Worm (Caenorhabditis elegans) whole organism, midembryonic: ENCODE results near the gene acr-25.

Experiments used
- cog-1 ChIP-seq: sonication (generic microtip); optimal IDR thresholded peaks from 2 replicates; lab custom pipeline; 2016; ENCODE audit warnings: missing genetic modification characterization, missing compliant biosample characterization
- flt-1 ChIP-seq: fragments of 200-800 bp; sonication (Bioruptor generic); IDR thresholded peaks from 2 replicates; pipeline ENCODE4 v1.3.6; 2022; ENCODE audit warnings: missing genetic modification characterization, missing compliant biosample characterization
- klf-2 ChIP-seq: fragments of 200-800 bp; sonication (Bioruptor generic); conservative IDR thresholded peaks from 2 replicates; pipeline ENCODE4 v1.3.6; 2022; ENCODE audit warnings: missing genetic modification reagents, missing genetic modification characterization, missing compliant biosample characterization
- med-1 ChIP-seq: sonication (generic microtip); optimal IDR thresholded peaks from 2 replicates; lab custom pipeline; 2017; ENCODE audit warnings: missing genetic modification characterization, mild to moderate bottlenecking, missing compliant biosample characterization, antibody characterized with exemption, missing genetic modification reagents; ENCODE audit not compliant: insufficient read depth
- ref-1 ChIP-seq: fragments of 200-800 bp; sonication (Bioruptor generic); conservative IDR thresholded peaks from 2 replicates; pipeline ENCODE4 v1.3.6; 2022; ENCODE audit warnings: missing genetic modification reagents, missing genetic modification characterization, missing compliant biosample characterization
- tab-1 ChIP-seq: fragments of 200-800 bp; sonication (Bioruptor generic); IDR thresholded peaks from 2 replicates; pipeline ENCODE4 v1.3.6; 2022; ENCODE audit warnings: missing genetic modification characterization, missing compliant biosample characterization
- ztf-23 ChIP-seq: fragments of 200-800 bp; sonication (Bioruptor generic); IDR thresholded peaks from 2 replicates; pipeline ENCODE4 v1.3.6; 2022; ENCODE audit warnings: missing genetic modification reagents, missing genetic modification characterization, missing compliant biosample characterization
- ztf-29 ChIP-seq: fragments of 200-800 bp; sonication (Bioruptor generic); IDR thresholded peaks from 2 replicates; pipeline ENCODE4 v1.3.6; 2022; ENCODE audit warnings: missing genetic modification reagents, missing genetic modification characterization, missing compliant biosample characterization

ce11 chrIV:6421183-6421635 lies 42.9 kb upstream of the acr-25 start, which contains the start of gene puf-11:
- no peak for TF ChIP-seq flt-1 (GFP tag; lab: Robert Waterston, UW)
- TF ChIP-seq ztf-23 (GFP tag; lab: Robert Waterston, UW) = no peak
- TF ChIP-seq klf-2 (GFP tag; lab: Robert Waterston, UW) = no peak
- no peak for TF ChIP-seq cog-1 (tag; lab: Kevin White, UChicago)
- TF ChIP-seq med-1 (GFP tag; lab: Kevin White, UChicago) = no peak
- no peak for TF ChIP-seq tab-1 (GFP tag; lab: Robert Waterston, UW)
- no peak for TF ChIP-seq ztf-29 (GFP tag; lab: Robert Waterston, UW)
- no peak for TF ChIP-seq ref-1 (GFP tag; lab: Robert Waterston, UW)
